Worm (Caenorhabditis elegans): ENCODE results near the gene acn-1.

DNA sequence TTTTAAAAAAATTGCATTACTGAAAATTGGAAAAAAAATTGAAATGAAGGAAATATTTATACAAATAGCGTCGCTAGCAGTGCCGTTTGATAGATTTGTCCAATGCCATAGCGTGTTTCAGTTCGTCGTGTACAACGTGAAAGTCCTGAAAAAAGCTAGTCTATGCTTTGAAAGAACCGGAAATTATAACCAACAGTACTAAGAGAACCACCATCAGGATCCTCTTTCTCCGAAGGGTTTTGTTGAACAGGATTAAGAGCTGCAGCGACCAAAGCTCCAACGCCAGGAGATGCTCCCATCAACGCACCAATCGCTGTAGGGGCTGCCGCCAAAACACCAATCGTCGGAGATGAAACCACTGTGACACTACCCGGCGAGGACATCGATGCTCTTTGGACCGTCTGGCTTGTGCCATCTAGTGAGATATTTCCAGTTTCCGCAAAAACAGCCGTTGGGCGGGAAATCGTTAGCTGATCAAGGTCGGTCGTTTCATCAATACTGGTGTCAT lies 9.4 kb upstream of the acn-1 start:
- no peak for TF ChIP-seq tbx-37 (GFP tag; conservative IDR thresholded peaks at IDR 0.05)
- no peak for TF ChIP-seq tbx-11 (GFP tag; IDR thresholded peaks at IDR 0.05)
- no peak for TF ChIP-seq ama-1 (optimal IDR thresholded peaks at IDR 0.05)
- no peak for TF ChIP-seq ets-7 (tag; optimal IDR thresholded peaks at IDR 0.05)
